Fruit fly (Drosophila melanogaster) whole organism, embryonic: ENCODE results near the gene Polr2G.

Source experiments
- C15 ChIP-seq: fragments of 200-800 bp; sonication (Bioruptor generic); IDR thresholded peaks from 3 replicates; pipeline ENCODE4 v1.3.6; 2022; ENCODE audit warnings: missing biosample characterization, missing genetic modification characterization
- CG12744 ChIP-seq: fragments of 200-800 bp; sonication (Bioruptor generic); optimal IDR thresholded peaks from 2 replicates; lab custom pipeline; 2016; ENCODE audit warnings: missing biosample characterization, missing genetic modification characterization
- CG13775 ChIP-seq: fragments of 200-800 bp; sonication (Bioruptor generic); optimal IDR thresholded peaks from 3 replicates; lab custom pipeline; 2017; ENCODE audit warnings: missing biosample characterization, mild to moderate bottlenecking, missing genetic modification characterization
- CG15514 ChIP-seq: fragments of 200-800 bp; sonication (Bioruptor generic); optimal IDR thresholded peaks from 3 replicates; lab custom pipeline; 2017; ENCODE audit warnings: missing biosample characterization, missing genetic modification characterization, mild to moderate bottlenecking, moderate library complexity, missing genetic modification reagents
- CG15696 ChIP-seq: fragments of 200-800 bp; sonication (Bioruptor generic); optimal IDR thresholded peaks from 2 replicates; lab custom pipeline; 2019; ENCODE audit warnings: missing biosample characterization, mild to moderate bottlenecking, missing genetic modification characterization, moderate library complexity
- CG1603 ChIP-seq: fragments of 200-800 bp; sonication (Bioruptor generic); optimal IDR thresholded peaks from 2 replicates; lab custom pipeline; 2019; ENCODE audit warnings: missing biosample characterization, mild to moderate bottlenecking, missing genetic modification characterization, moderate library complexity
- CG17328 ChIP-seq: fragments of 200-800 bp; sonication (Bioruptor generic); IDR thresholded peaks from 2 replicates; pipeline ENCODE4 v1.3.6; 2022; ENCODE audit warnings: missing biosample characterization, missing genetic modification characterization
- CG17829 ChIP-seq: fragments of 200-800 bp; optimal IDR thresholded peaks from 2 replicates; lab custom pipeline; 2019; ENCODE audit warnings: missing biosample characterization, mild to moderate bottlenecking, missing genetic modification characterization, moderate library complexity
- CG2120 ChIP-seq: fragments of 200-800 bp; sonication (Bioruptor generic); optimal IDR thresholded peaks from 3 replicates; lab custom pipeline; 2016; ENCODE audit warnings: missing biosample characterization, missing genetic modification characterization
- CG33213 ChIP-seq: fragments of 200-800 bp; sonication (Bioruptor generic); optimal IDR thresholded peaks from 3 replicates; lab custom pipeline; 2016; ENCODE audit warnings: missing biosample characterization, missing genetic modification characterization
- CG4424 ChIP-seq: fragments of 200-800 bp; sonication (Bioruptor generic); optimal IDR thresholded peaks from 3 replicates; lab custom pipeline; 2016; ENCODE audit warnings: missing biosample characterization, missing genetic modification characterization
- CG4707 ChIP-seq: fragments of 200-800 bp; sonication (Bioruptor generic); optimal IDR thresholded peaks from 2 replicates; lab custom pipeline; 2018; ENCODE audit warnings: missing biosample characterization, mild to moderate bottlenecking, missing genetic modification characterization, moderate library complexity
- CG7987 ChIP-seq: fragments of 200-800 bp; sonication (Bioruptor generic); optimal IDR thresholded peaks from 2 replicates; lab custom pipeline; 2018; ENCODE audit warnings: missing biosample characterization, mild to moderate bottlenecking, missing genetic modification characterization, moderate library complexity
- CG8765 ChIP-seq: fragments of 200-800 bp; sonication (Bioruptor generic); IDR thresholded peaks from 2 replicates; pipeline ENCODE4 v1.3.6; 2022; ENCODE audit warnings: missing biosample characterization, missing genetic modification characterization
- CG9437 ChIP-seq: fragments of 200-800 bp; sonication (Bioruptor generic); optimal IDR thresholded peaks from 2 replicates; lab custom pipeline; 2018; ENCODE audit warnings: missing biosample characterization, mild to moderate bottlenecking, missing genetic modification characterization
- CG9932 ChIP-seq: fragments of 200-800 bp; sonication (Bioruptor generic); IDR thresholded peaks from 2 replicates; pipeline ENCODE4 v1.3.6; 2022; ENCODE audit warnings: missing biosample characterization, missing genetic modification characterization
- Camta ChIP-seq: fragments of 200-800 bp; sonication (Bioruptor generic); optimal IDR thresholded peaks from 2 replicates; lab custom pipeline; 2016; ENCODE audit warnings: missing biosample characterization, missing genetic modification characterization
- D19A ChIP-seq: fragments of 200-800 bp; optimal IDR thresholded peaks from 3 replicates; lab custom pipeline; 2019; ENCODE audit warnings: missing biosample characterization, mild to moderate bottlenecking, missing genetic modification characterization, moderate library complexity
- Dek ChIP-seq: fragments of 200-800 bp; sonication (Bioruptor generic); optimal IDR thresholded peaks from 3 replicates; lab custom pipeline; 2019; ENCODE audit warnings: missing biosample characterization, mild to moderate bottlenecking, missing genetic modification characterization, moderate library complexity
- GATAe ChIP-seq: fragments of 200-800 bp; sonication (Bioruptor generic); conservative IDR thresholded peaks from 2 replicates; pipeline ENCODE4 v1.3.6; 2022; ENCODE audit warnings: missing biosample characterization, missing genetic modification characterization
- HLH3B ChIP-seq: fragments of 200-800 bp; sonication (Bioruptor generic); IDR thresholded peaks from 2 replicates; pipeline ENCODE4 v1.3.6; 2022; ENCODE audit warnings: missing biosample characterization, missing genetic modification characterization
- Hey ChIP-seq: fragments of 200-800 bp; sonication (Bioruptor generic); optimal IDR thresholded peaks from 3 replicates; lab custom pipeline; 2018; ENCODE audit warnings: missing biosample characterization, mild to moderate bottlenecking, missing genetic modification characterization
- Hr39 ChIP-seq: fragments of >200 bp; optimal IDR thresholded peaks from 2 replicates; lab custom pipeline; 2017
- Hr78 ChIP-seq, 2 experiments: fragments of 200-800 bp in 1 of 2; fragments of >200 bp in 1 of 2; sonication (Bioruptor generic) in 1 of 2; optimal IDR thresholded peaks; 2 replicates each; lab custom pipeline; 2017 to 2019; ENCODE audit warnings: missing biosample characterization in 2 of 2, missing genetic modification characterization in 2 of 2, mild to moderate bottlenecking in 1 of 2, moderate library complexity in 1 of 2
- Mrtf ChIP-seq: fragments of 200-800 bp; sonication (Bioruptor generic); IDR thresholded peaks from 3 replicates; pipeline ENCODE4 v1.3.6; 2022; ENCODE audit warnings: missing biosample characterization, missing genetic modification characterization
- Nf-YA ChIP-seq: fragments of 200-800 bp; sonication (Bioruptor generic); IDR thresholded peaks from 2 replicates; pipeline ENCODE4 v1.3.6; 2022; ENCODE audit warnings: missing biosample characterization, missing genetic modification characterization
- Nf-YB ChIP-seq: fragments of 200-800 bp; sonication (Bioruptor generic); optimal IDR thresholded peaks from 3 replicates; lab custom pipeline; 2019; ENCODE audit warnings: missing biosample characterization, mild to moderate bottlenecking, missing genetic modification characterization, moderate library complexity
- Optix ChIP-seq: fragments of 200-800 bp; sonication (Bioruptor generic); IDR thresholded peaks from 3 replicates; pipeline ENCODE4 v1.3.6; 2022; ENCODE audit warnings: missing biosample characterization, missing genetic modification characterization
- Pdp1 ChIP-seq, 2 experiments: fragments of 200-800 bp; sonication (Bioruptor generic); optimal IDR thresholded peaks; 3 replicates each; lab custom pipeline; 2016; ENCODE audit warnings: missing biosample characterization in 2 of 2, missing genetic modification characterization in 2 of 2, mild to moderate bottlenecking in 1 of 2, moderate library complexity in 1 of 2
- ab ChIP-seq: fragments of 200-800 bp; sonication (Bioruptor generic); optimal IDR thresholded peaks from 2 replicates; lab custom pipeline; 2016; ENCODE audit warnings: missing biosample characterization, missing genetic modification characterization
- bab2 ChIP-seq: fragments of 200-800 bp; sonication (Bioruptor generic); optimal IDR thresholded peaks from 2 replicates; lab custom pipeline; 2016; ENCODE audit warnings: missing biosample characterization, missing genetic modification characterization
- bigmax ChIP-seq: fragments of 200-800 bp; sonication (Bioruptor generic); optimal IDR thresholded peaks from 2 replicates; lab custom pipeline; 2018; ENCODE audit warnings: missing biosample characterization, mild to moderate bottlenecking, missing genetic modification characterization
- corto ChIP-seq: fragments of 200-800 bp; sonication (Bioruptor generic); optimal IDR thresholded peaks from 2 replicates; lab custom pipeline; 2016; ENCODE audit warnings: missing biosample characterization, mild to moderate bottlenecking, missing genetic modification characterization, moderate library complexity
- dimm ChIP-seq: fragments of 200-800 bp; sonication (Bioruptor generic); IDR thresholded peaks from 2 replicates; pipeline ENCODE4 v1.3.6; 2022; ENCODE audit warnings: missing biosample characterization, missing genetic modification characterization
- dpn ChIP-seq, 2 experiments: fragments of 200-800 bp; sonication (Bioruptor generic); optimal IDR thresholded peaks; 3 replicates each; lab custom pipeline; 2016; ENCODE audit warnings: missing biosample characterization in 2 of 2, missing genetic modification characterization in 2 of 2
- ftz-f1 ChIP-seq: fragments of 200-800 bp; sonication (Bioruptor generic); optimal IDR thresholded peaks from 2 replicates; lab custom pipeline; 2016; ENCODE audit warnings: missing biosample characterization, missing genetic modification characterization
- gfzf ChIP-seq: fragments of 200-800 bp; sonication (Bioruptor generic); optimal IDR thresholded peaks from 2 replicates; lab custom pipeline; 2016; ENCODE audit warnings: missing biosample characterization, mild to moderate bottlenecking, missing genetic modification characterization, moderate library complexity
- grn ChIP-seq: fragments of 200-800 bp; sonication (Bioruptor generic); optimal IDR thresholded peaks from 3 replicates; lab custom pipeline; 2017; ENCODE audit warnings: missing biosample characterization, missing genetic modification characterization
- gt ChIP-seq: fragments of 200-800 bp; sonication (Bioruptor generic); IDR thresholded peaks from 2 replicates; pipeline ENCODE4 v1.3.6; 2022; ENCODE audit warnings: missing biosample characterization, missing genetic modification characterization
- inv ChIP-seq: fragments of 200-800 bp; sonication (Bioruptor generic); IDR thresholded peaks from 2 replicates; pipeline ENCODE4 v1.3.6; 2022; ENCODE audit warnings: missing biosample characterization, missing genetic modification characterization; ENCODE audit not compliant: partially characterized antibody
- lilli ChIP-seq: fragments of 200-800 bp; sonication (Bioruptor generic); optimal IDR thresholded peaks from 3 replicates; lab custom pipeline; 2016; ENCODE audit warnings: missing biosample characterization, missing genetic modification characterization
- mirr ChIP-seq: fragments of 200-800 bp; sonication (Bioruptor generic); optimal IDR thresholded peaks from 3 replicates; lab custom pipeline; 2018; ENCODE audit warnings: missing biosample characterization, mild to moderate bottlenecking, missing genetic modification characterization
- onecut ChIP-seq: fragments of 200-800 bp; sonication (Bioruptor generic); IDR thresholded peaks from 2 replicates; pipeline ENCODE4 v1.3.6; 2022; ENCODE audit warnings: missing biosample characterization, missing genetic modification characterization
- pita ChIP-seq: fragments of 200-800 bp; sonication (Bioruptor generic); optimal IDR thresholded peaks from 2 replicates; lab custom pipeline; 2017; ENCODE audit warnings: missing biosample characterization, mild to moderate bottlenecking, missing genetic modification characterization
- pum ChIP-seq: fragments of 200-800 bp; sonication (Bioruptor generic); optimal IDR thresholded peaks from 2 replicates; lab custom pipeline; 2016; ENCODE audit warnings: missing biosample characterization, missing genetic modification characterization
- salm ChIP-seq: fragments of 200-800 bp; sonication (Bioruptor generic); optimal IDR thresholded peaks from 2 replicates; lab custom pipeline; 2018; ENCODE audit warnings: missing biosample characterization, mild to moderate bottlenecking, missing genetic modification characterization
- sd ChIP-seq: fragments of 200-800 bp; sonication (Bioruptor generic); optimal IDR thresholded peaks from 3 replicates; lab custom pipeline; 2018; ENCODE audit warnings: missing biosample characterization, mild to moderate bottlenecking, missing genetic modification characterization, moderate library complexity
- trem ChIP-seq: fragments of 200-800 bp; optimal IDR thresholded peaks from 3 replicates; lab custom pipeline; 2019; ENCODE audit warnings: missing biosample characterization, mild to moderate bottlenecking, missing genetic modification characterization, moderate library complexity
- vfl ChIP-seq: fragments of 200-800 bp; sonication (Bioruptor generic); optimal IDR thresholded peaks from 2 replicates; lab custom pipeline; 2016; ENCODE audit warnings: missing biosample characterization, missing genetic modification characterization
- z ChIP-seq: fragments of 200-800 bp; sonication (Bioruptor generic); IDR thresholded peaks from 3 replicates; pipeline ENCODE4 v1.3.6; 2022; ENCODE audit warnings: missing biosample characterization, missing genetic modification characterization
- zf30C ChIP-seq: fragments of 200-800 bp; sonication (Bioruptor generic); optimal IDR thresholded peaks from 3 replicates; lab custom pipeline; 2018; ENCODE audit warnings: missing biosample characterization, mild to moderate bottlenecking, missing genetic modification characterization

The Polr2G gene

dm6 chr3R:15198052-15198793 is 24.8 kb downstream of the Polr2G start (continued):
- no peak for TF ChIP-seq vfl (GFP tag; lab: Kevin White, UChicago)
- TF ChIP-seq pum (GFP tag; lab: Kevin White, UChicago), result no peak
- no peak for TF ChIP-seq Mrtf (GFP tag; lab: Robert Waterston, UW)
- TF ChIP-seq sd (tag; lab: Kevin White, UChicago), result peak; percentile 36
- TF ChIP-seq CG17829 (tag; lab: Kevin White, UChicago), result no peak
- TF ChIP-seq trem (tag; lab: Kevin White, UChicago), result no peak
- no peak for TF ChIP-seq CG9932 (GFP tag; lab: Robert Waterston, UW)
- TF ChIP-seq bab2 (GFP tag; lab: Kevin White, UChicago), result no peak
- TF ChIP-seq CG12744 (GFP tag; lab: Kevin White, UChicago), result no peak
- peak; percentile 92 for TF ChIP-seq mirr (GFP tag; lab: Kevin White, UChicago)
- no peak for TF ChIP-seq Hr39 (lab: Kevin White, UChicago)
- peak; percentile 56; the same call in 1 of the 3 replicates for TF ChIP-seq z (GFP tag; lab: Robert Waterston, UW)
- no peak for TF ChIP-seq CG9437 (GFP tag; lab: Kevin White, UChicago)
- TF ChIP-seq CG4424, result no peak
- peak; percentile 19 for TF ChIP-seq CG2120 (GFP tag; lab: Kevin White, UChicago)
- no peak for TF ChIP-seq Dek (tag; lab: Kevin White, UChicago)
- TF ChIP-seq Nf-YB, result no peak
- no peak for TF ChIP-seq CG1603 (tag; lab: Kevin White, UChicago)
- no peak for TF ChIP-seq salm (tag; lab: Kevin White, UChicago)
- TF ChIP-seq HLH3B (GFP tag; lab: Robert Waterston, UW), result no peak
- no peak for TF ChIP-seq onecut (GFP tag; lab: Robert Waterston, UW)
- peak; percentile 26 for TF ChIP-seq Hey
- no peak for TF ChIP-seq Camta (GFP tag; lab: Kevin White, UChicago)
- no peak for TF ChIP-seq bigmax (GFP tag; lab: Kevin White, UChicago)
- peak in 1 of 2 experiments; percentile 17 for TF ChIP-seq Hr78 (GFP tag; optimal IDR thresholded peaks at IDR 0.05; lab: Kevin White, UChicago)
- no peak for TF ChIP-seq inv (GFP tag; lab: Robert Waterston, UW)
- TF ChIP-seq corto (GFP tag; lab: Kevin White, UChicago), result no peak
- no peak for TF ChIP-seq zf30C (GFP tag; lab: Kevin White, UChicago)
- peak; percentile 71 for TF ChIP-seq GATAe (GFP tag; lab: Robert Waterston, UW)
- no peak for TF ChIP-seq dpn (GFP tag; optimal IDR thresholded peaks at IDR 0.05; lab: Kevin White, UChicago)
- no peak for TF ChIP-seq CG15696 (tag; lab: Kevin White, UChicago)
- peak; percentile 37 for TF ChIP-seq grn
- TF ChIP-seq CG33213 (GFP tag; lab: Kevin White, UChicago), result no peak
- TF ChIP-seq ab (GFP tag; lab: Kevin White, UChicago), result no peak
- TF ChIP-seq dimm (GFP tag; lab: Robert Waterston, UW), result no peak
- TF ChIP-seq CG4707 (GFP tag; lab: Kevin White, UChicago), result no peak
- peak; percentile 74 for TF ChIP-seq D19A (tag; lab: Kevin White, UChicago)
- peak; percentile 62 for TF ChIP-seq ftz-f1 (GFP tag; lab: Kevin White, UChicago)
- TF ChIP-seq CG8765, result no peak
- no peak for TF ChIP-seq lilli (GFP tag; lab: Kevin White, UChicago)
- no peak for TF ChIP-seq gt (GFP tag; lab: Robert Waterston, UW)
- TF ChIP-seq Pdp1 (GFP tag; optimal IDR thresholded peaks at IDR 0.05; lab: Kevin White, UChicago), result peak in 1 of 2 experiments; percentile 42
- no peak for TF ChIP-seq Optix (GFP tag; lab: Robert Waterston, UW)
- TF ChIP-seq CG13775 (GFP tag; lab: Kevin White, UChicago), result no peak
- no peak for TF ChIP-seq pita
- no peak for TF ChIP-seq gfzf (GFP tag; lab: Kevin White, UChicago)
- no peak for TF ChIP-seq Nf-YA
- TF ChIP-seq CG17328, result no peak
- peak; percentile 7 for TF ChIP-seq CG7987
- TF ChIP-seq CG15514 (GFP tag; lab: Kevin White, UChicago), result no peak
- no peak for TF ChIP-seq C15 (GFP tag; lab: Robert Waterston, UW)
